Worm (Caenorhabditis elegans): ENCODE measurements around the gene clec-21.

- no peak for TF ChIP-seq unc-130 (tag; optimal IDR thresholded peaks at IDR 0.05)
- no peak for TF ChIP-seq aha-1 (tag; optimal IDR thresholded peaks at IDR 0.05)
- no peak for TF ChIP-seq zag-1 (tag; optimal IDR thresholded peaks at IDR 0.05)
- TF ChIP-seq ceh-82 (tag; optimal IDR thresholded peaks at IDR 0.05) = no peak
- TF ChIP-seq elt-3 (tag; optimal IDR thresholded peaks at IDR 0.05) = no peak
- no peak for TF ChIP-seq nhr-76 (tag; optimal IDR thresholded peaks at IDR 0.05)
- no peak for TF ChIP-seq tbx-2 (tag; optimal IDR thresholded peaks at IDR 0.05)
- TF ChIP-seq lin-39 (tag; optimal IDR thresholded peaks at IDR 0.05) = no peak
- TF ChIP-seq nhr-237 (tag; optimal IDR thresholded peaks at IDR 0.05) = no peak
- no peak for TF ChIP-seq mep-1 (tag; optimal IDR thresholded peaks at IDR 0.05)
- TF ChIP-seq ama-1 (optimal IDR thresholded peaks at IDR 0.05) = no peak
These were observed 33.5 kb downstream of the clec-21 start, which contains the start of the genes fbxb-52 and fbxb-51 for ce11 chrII:1550501-1550900.

Data from whole organism, L1 larva.